Worm (Caenorhabditis elegans) whole organism, L1 larva: ENCODE results near the gene fig-1.

Experiments
- dpl-1 ChIP-seq, 3 experiments: fragments of 150-350 bp in 2 of 3; sonication (generic microtip) in 1 of 3; optimal IDR thresholded peaks; 2 replicates each; lab custom pipeline; 2014 to 2017; ENCODE audit warnings: missing biosample characterization in 3 of 3, missing genetic modification characterization in 3 of 3, missing genetic modification reagents in 3 of 3
- egl-27 ChIP-seq, 2 experiments: fragments of 150-350 bp in 1 of 2; sonication (generic microtip); optimal IDR thresholded peaks; 3 replicates each; lab custom pipeline; 2017 to 2018; ENCODE audit warnings: missing biosample characterization in 2 of 2, missing genetic modification characterization in 2 of 2, missing genetic modification reagents in 2 of 2
- mep-1 ChIP-seq: fragments of 150-350 bp; optimal IDR thresholded peaks from 2 replicates; lab custom pipeline; 2014; ENCODE audit warnings: missing biosample characterization, missing genetic modification characterization
- nhr-47 ChIP-seq: sonication (generic microtip); optimal IDR thresholded peaks from 2 replicates; lab custom pipeline; 2016; ENCODE audit warnings: mild to moderate bottlenecking, missing genetic modification characterization, moderate library complexity, missing compliant biosample characterization
- nhr-90 ChIP-seq: sonication (generic microtip); optimal IDR thresholded peaks from 2 replicates; lab custom pipeline; 2016; ENCODE audit warnings: mild to moderate bottlenecking, missing genetic modification characterization, missing compliant biosample characterization; ENCODE audit not compliant: poor library complexity

- TF ChIP-seq nhr-47 (tag; lab: Kevin White, UChicago) (no peak), nhr-90 (tag; lab: Kevin White, UChicago) (no peak), dpl-1 (GFP tag; optimal IDR thresholded peaks at IDR 0.05; lab: Kevin White, UChicago) (no peak), mep-1 (no peak), egl-27 (tag; optimal IDR thresholded peaks at IDR 0.05; lab: Kevin White, UChicago) (no peak)
Measured at ce11 chrV:10960544-10960943, 20.5 kb downstream of the fig-1 start, which contains the start of gene vps-36.
